Worm (Caenorhabditis elegans) whole organism, late embryonic: ENCODE results near the gene daf-41.

Experiments
- C38D4.7 ChIP-seq: fragments of 200-800 bp; sonication (Bioruptor generic); optimal IDR thresholded peaks from 2 replicates; lab custom pipeline; 2018; ENCODE audit warnings: mild to moderate bottlenecking, missing genetic modification characterization, moderate library complexity, missing compliant biosample characterization
- K02D7.2 ChIP-seq: sonication (generic microtip); optimal IDR thresholded peaks from 2 replicates; lab custom pipeline; 2017; ENCODE audit warnings: mild to moderate bottlenecking, missing genetic modification characterization, missing compliant biosample characterization
- Y22D7AL.16 ChIP-seq: sonication (generic microtip); optimal IDR thresholded peaks from 2 replicates; lab custom pipeline; 2016; ENCODE audit warnings: missing genetic modification characterization, missing compliant biosample characterization
- ama-1 ChIP-seq: fragments of 150-350 bp; optimal IDR thresholded peaks from 2 replicates; lab custom pipeline; 2014
- ceh-22 ChIP-seq: sonication (generic microtip); optimal IDR thresholded peaks from 2 replicates; lab custom pipeline; 2017; ENCODE audit warnings: missing biosample characterization, missing genetic modification characterization
- ceh-24 ChIP-seq: sonication (generic microtip); optimal IDR thresholded peaks from 2 replicates; lab custom pipeline; 2016; ENCODE audit warnings: mild to moderate bottlenecking, missing genetic modification characterization, missing compliant biosample characterization
- ceh-31 ChIP-seq: sonication (generic microtip); optimal IDR thresholded peaks from 2 replicates; lab custom pipeline; 2016; ENCODE audit warnings: missing genetic modification characterization, missing compliant biosample characterization
- ceh-48 ChIP-seq: sonication (generic microtip); optimal IDR thresholded peaks from 2 replicates; lab custom pipeline; 2016; ENCODE audit warnings: missing genetic modification characterization, inconsistent platforms, missing compliant biosample characterization
- ceh-6 ChIP-seq: fragments of 200-800 bp; sonication (Bioruptor generic); optimal IDR thresholded peaks from 2 replicates; lab custom pipeline; 2018; ENCODE audit warnings: mild to moderate bottlenecking, missing genetic modification characterization, missing compliant biosample characterization
- che-1 ChIP-seq: sonication (generic microtip); optimal IDR thresholded peaks from 2 replicates; lab custom pipeline; 2016; ENCODE audit warnings: mild to moderate bottlenecking, missing genetic modification characterization, missing compliant biosample characterization
- dve-1 ChIP-seq: sonication (generic microtip); optimal IDR thresholded peaks from 2 replicates; lab custom pipeline; 2017; ENCODE audit warnings: antibody characterized with exemption, mild to moderate bottlenecking, missing genetic modification characterization, missing compliant biosample characterization
- ets-4 ChIP-seq: sonication (generic microtip); optimal IDR thresholded peaks from 2 replicates; lab custom pipeline; 2016; ENCODE audit warnings: missing genetic modification characterization, missing compliant biosample characterization
- eyg-1 ChIP-seq: sonication (generic microtip); optimal IDR thresholded peaks from 2 replicates; lab custom pipeline; 2016; ENCODE audit warnings: missing genotype, missing genetic modification characterization, missing compliant biosample characterization
- fkh-10 ChIP-seq: fragments of 150-350 bp; optimal IDR thresholded peaks from 2 replicates; lab custom pipeline; 2014; ENCODE audit warnings: missing biosample characterization, missing genetic modification reagents, missing genetic modification characterization
- gmeb-2 ChIP-seq: sonication (generic microtip); optimal IDR thresholded peaks from 2 replicates; lab custom pipeline; 2016; ENCODE audit warnings: missing genetic modification characterization, inconsistent platforms, missing compliant biosample characterization
- hlh-15 ChIP-seq: sonication (generic microtip); optimal IDR thresholded peaks from 2 replicates; lab custom pipeline; 2016; ENCODE audit warnings: missing genetic modification characterization, missing compliant biosample characterization
- lim-6 ChIP-seq: sonication (generic microtip); optimal IDR thresholded peaks from 2 replicates; lab custom pipeline; 2016; ENCODE audit warnings: missing genetic modification characterization, missing compliant biosample characterization
- madf-2 ChIP-seq: sonication (generic microtip); optimal IDR thresholded peaks from 2 replicates; lab custom pipeline; 2017; ENCODE audit warnings: missing genetic modification characterization, missing compliant biosample characterization
- nfya-1 ChIP-seq: sonication (generic microtip); optimal IDR thresholded peaks from 2 replicates; lab custom pipeline; 2017; ENCODE audit warnings: missing genetic modification characterization, mild to moderate bottlenecking, missing compliant biosample characterization, antibody characterized with exemption, moderate library complexity
- nhr-11 ChIP-seq: fragments of 150-350 bp; optimal IDR thresholded peaks from 2 replicates; lab custom pipeline; 2014; ENCODE audit warnings: missing biosample characterization, missing genetic modification characterization
- nhr-232 ChIP-seq: sonication (generic microtip); optimal IDR thresholded peaks from 2 replicates; lab custom pipeline; 2016; ENCODE audit warnings: missing genetic modification characterization, missing compliant biosample characterization
- npax-4 ChIP-seq: sonication (generic microtip); optimal IDR thresholded peaks from 2 replicates; lab custom pipeline; 2016; ENCODE audit warnings: missing genetic modification characterization, missing compliant biosample characterization
- odd-2 ChIP-seq: sonication (generic microtip); optimal IDR thresholded peaks from 2 replicates; lab custom pipeline; 2017; ENCODE audit warnings: antibody characterized with exemption, mild to moderate bottlenecking, missing genetic modification characterization, missing compliant biosample characterization
- pat-9 ChIP-seq: fragments of 200-800 bp; sonication (Bioruptor generic); optimal IDR thresholded peaks from 2 replicates; lab custom pipeline; 2018; ENCODE audit warnings: mild to moderate bottlenecking, missing genetic modification characterization, moderate library complexity, missing compliant biosample characterization
- pros-1 ChIP-seq: fragments of 150-350 bp; optimal IDR thresholded peaks from 2 replicates; lab custom pipeline; 2014; ENCODE audit warnings: missing biosample characterization, missing genetic modification reagents, missing genetic modification characterization
- ref-2 ChIP-seq: sonication (generic microtip); optimal IDR thresholded peaks from 2 replicates; lab custom pipeline; 2016; ENCODE audit warnings: missing genetic modification characterization, missing compliant biosample characterization
- rnt-1 ChIP-seq: sonication (generic microtip); optimal IDR thresholded peaks from 2 replicates; lab custom pipeline; 2016; ENCODE audit warnings: missing genetic modification characterization, missing compliant biosample characterization
- sdc-2 ChIP-seq: sonication (generic microtip); optimal IDR thresholded peaks from 2 replicates; lab custom pipeline; 2016; ENCODE audit warnings: missing genotype, missing genetic modification characterization, missing compliant biosample characterization
- syd-9 ChIP-seq: sonication (generic microtip); optimal IDR thresholded peaks from 2 replicates; lab custom pipeline; 2016; ENCODE audit warnings: mild to moderate bottlenecking, missing genetic modification characterization, moderate library complexity, missing compliant biosample characterization
- tbx-2 ChIP-seq: sonication (generic microtip); optimal IDR thresholded peaks from 2 replicates; lab custom pipeline; 2016; ENCODE audit warnings: missing genetic modification characterization, missing compliant biosample characterization
- ttx-3 ChIP-seq: sonication (generic microtip); optimal IDR thresholded peaks from 2 replicates; lab custom pipeline; 2016; ENCODE audit warnings: missing genetic modification reagents, missing genetic modification characterization, missing compliant biosample characterization
- unc-3 ChIP-seq, 2 experiments: fragments of 200-800 bp in 1 of 2; sonication (Bioruptor generic) in 1 of 2; sonication (generic microtip) in 1 of 2; conservative IDR thresholded peaks in 1 of 2; optimal IDR thresholded peaks in 1 of 2; 2 replicates each; pipeline versions ENCODE4 v1.3.6 to Lab custom; 2016 to 2022; ENCODE audit warnings: missing compliant biosample characterization in 2 of 2, missing genetic modification characterization in 2 of 2, missing genetic modification reagents in 1 of 2
- unc-55 ChIP-seq: sonication (generic microtip); optimal IDR thresholded peaks from 2 replicates; lab custom pipeline; 2017; ENCODE audit warnings: missing biosample characterization, missing genetic modification reagents, missing genetic modification characterization
- zip-5 ChIP-seq: sonication (generic microtip); optimal IDR thresholded peaks from 2 replicates; lab custom pipeline; 2016; ENCODE audit warnings: missing genetic modification characterization, missing compliant biosample characterization

Gene daf-41

DNA sequence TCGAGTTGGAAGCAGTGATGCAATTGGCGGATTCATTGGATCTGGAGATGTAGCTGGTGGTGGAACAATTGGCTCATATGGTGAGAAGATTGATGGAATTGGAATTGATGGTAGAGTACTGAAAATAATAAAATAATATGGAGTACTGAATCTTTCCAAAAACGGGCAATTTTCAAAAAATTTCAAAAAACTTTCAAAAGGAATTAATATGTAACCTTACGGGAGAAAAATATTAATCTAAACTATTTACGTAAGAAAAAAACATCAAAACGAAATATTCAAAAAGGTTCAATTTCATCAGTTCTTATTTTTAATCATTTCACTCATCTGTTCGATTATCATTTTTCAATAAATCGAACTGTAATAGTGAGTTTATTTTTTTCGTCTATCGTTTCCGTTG is 4.8 kb downstream of the daf-41 start, which contains the start of gene ZC395.4:
ZC395.4 (plus strand) TSS at position 301 of the 400 bp plus-strand sequence.
- TF ChIP-seq unc-55 (GFP tag; lab: Kevin White, UChicago) = no peak
- no peak for TF ChIP-seq ama-1
- no peak for TF ChIP-seq ceh-31
- no peak for TF ChIP-seq zip-5
- no peak for TF ChIP-seq ceh-48 (tag; lab: Kevin White, UChicago)
- no peak for TF ChIP-seq ref-2 (tag; lab: Kevin White, UChicago)
- no peak for TF ChIP-seq pat-9 (tag; lab: Kevin White, UChicago)
- TF ChIP-seq K02D7.2 (tag; lab: Kevin White, UChicago) = no peak
- TF ChIP-seq ceh-22 (tag; lab: Kevin White, UChicago) = no peak

DNA sequence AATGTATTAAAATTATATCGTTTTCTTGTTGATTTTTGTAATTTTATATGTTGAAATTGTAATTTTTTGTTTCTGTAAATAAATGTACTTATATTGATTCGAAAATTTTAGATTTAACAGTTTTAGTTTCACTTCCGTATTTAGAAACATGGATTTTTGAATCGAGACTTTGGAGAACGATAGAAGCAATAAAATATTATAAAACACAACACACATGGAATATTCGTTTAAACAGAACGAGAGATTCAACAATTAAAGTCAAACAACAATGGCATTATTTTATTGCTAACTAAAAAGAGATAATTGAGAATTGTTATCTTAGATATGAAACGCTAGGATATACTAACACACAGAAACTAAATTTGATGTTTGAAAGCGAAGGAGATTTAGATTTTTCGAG is 6.1 kb downstream of the daf-41 start:
- no peak for TF ChIP-seq zip-5
- no peak for TF ChIP-seq lim-6 (tag; lab: Kevin White, UChicago)

DNA sequence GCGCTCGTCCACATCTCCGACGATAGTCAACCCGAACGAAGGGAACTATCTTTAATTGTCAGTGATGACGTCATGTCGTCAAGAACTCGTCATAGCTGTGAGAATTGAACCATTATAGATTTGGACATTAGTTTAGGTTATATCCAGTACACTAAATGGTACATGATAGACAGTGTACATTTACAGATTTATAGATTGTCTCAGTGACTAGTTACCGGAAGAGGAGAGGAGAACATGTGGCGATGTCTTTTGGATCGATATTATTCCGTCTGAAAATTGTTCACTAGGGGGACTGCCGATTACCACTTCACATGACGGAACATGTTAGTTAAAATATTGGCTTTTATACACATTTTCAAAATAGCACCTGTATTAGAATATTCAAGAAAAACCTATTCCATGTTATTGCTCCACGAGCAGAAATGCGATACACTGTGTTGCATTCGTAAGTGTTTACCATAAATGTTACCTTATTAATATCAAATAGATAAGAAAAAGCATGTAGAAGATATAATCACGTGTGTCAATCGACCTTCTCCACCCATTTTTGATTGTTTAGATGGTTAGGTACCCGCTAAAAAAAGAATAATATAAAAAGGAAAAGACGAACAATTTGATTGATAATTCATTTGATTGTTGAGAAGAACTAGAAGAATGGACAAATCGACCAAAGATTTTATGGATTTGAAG is 7.2 kb downstream of the daf-41 start, which contains the start of gene ZC395.5:
ZC395.5 (plus strand) TSS at position 632 of the 690 bp plus-strand sequence.
- TF ChIP-seq ttx-3 (no peak), zip-5 (no peak), K02D7.2 (tag; lab: Kevin White, UChicago) (no peak), eyg-1 (tag; lab: Kevin White, UChicago) (no peak), tbx-2 (tag; lab: Kevin White, UChicago) (no peak), unc-3 (GFP tag; conservative IDR thresholded peaks at IDR 0.05; lab: Robert Waterston, UW) (no peak), unc-3 (tag; optimal IDR thresholded peaks at IDR 0.05; lab: Kevin White, UChicago) (no peak), rnt-1 (tag; lab: Kevin White, UChicago) (no peak), madf-2 (tag; lab: Kevin White, UChicago) (no peak), ceh-48 (tag; lab: Kevin White, UChicago) (no peak), nhr-11 (tag; lab: Kevin White, UChicago) (no peak), ama-1 (no peak), gmeb-2 (tag; lab: Kevin White, UChicago) (no peak)

DNA sequence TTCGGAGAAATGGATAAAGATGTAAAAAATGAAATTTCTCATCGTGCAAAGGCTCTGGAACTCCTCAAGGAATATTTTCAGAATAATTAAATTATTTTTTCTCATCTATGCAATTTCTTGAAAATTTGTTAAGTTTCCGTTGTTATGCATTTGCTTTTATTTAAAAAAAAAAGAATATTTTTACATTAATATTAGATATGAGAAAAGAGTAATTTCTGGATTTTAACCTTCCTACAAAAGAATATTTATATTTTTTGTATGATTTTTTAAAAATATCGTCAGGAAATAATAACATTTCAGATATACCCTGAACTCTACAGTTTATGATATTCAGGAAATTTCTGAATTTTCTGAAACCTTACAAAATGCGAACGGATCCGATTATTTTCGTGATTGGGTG is 9.8 kb downstream of the daf-41 start, which contains the start of gene gro-1:
gro-1 (plus strand) TSS at position 301 of the 400 bp plus-strand sequence.
- TF ChIP-seq ttx-3 (no peak), syd-9 (tag; lab: Kevin White, UChicago) (no peak), che-1 (no peak), unc-3 (GFP tag; conservative IDR thresholded peaks at IDR 0.05; lab: Robert Waterston, UW) (no peak), unc-3 (tag; optimal IDR thresholded peaks at IDR 0.05; lab: Kevin White, UChicago) (no peak), fkh-10 (GFP tag; lab: Kevin White, UChicago) (no peak), nhr-11 (tag; lab: Kevin White, UChicago) (no peak), ets-4 (tag; lab: Kevin White, UChicago) (no peak), zip-5 (no peak), ceh-24 (no peak), C38D4.7 (GFP tag; lab: Kevin White, UChicago) (no peak), ceh-6 (GFP tag; lab: Kevin White, UChicago) (no peak), odd-2 (tag; lab: Kevin White, UChicago) (no peak), Y22D7AL.16 (tag; lab: Kevin White, UChicago) (no peak), nfya-1 (no peak), nhr-232 (tag; lab: Kevin White, UChicago) (no peak), dve-1 (tag; lab: Kevin White, UChicago) (no peak), pros-1 (no peak), npax-4 (no peak), sdc-2 (no peak), hlh-15 (no peak)
